Worm (Caenorhabditis elegans) whole organism, L1 larva: ENCODE data around the gene F29A7.8.

Experiments used
- ceh-82 ChIP-seq, 3 experiments: fragments of 150-350 bp in 1 of 3; sonication (generic microtip) in 2 of 3; optimal IDR thresholded peaks; 2 replicates each; lab custom pipeline; 2014 to 2017; ENCODE audit warnings: missing biosample characterization in 3 of 3, missing genetic modification characterization in 3 of 3
- ets-5 ChIP-seq: fragments of 200-800 bp; sonication (Bioruptor generic); IDR thresholded peaks from 2 replicates; pipeline ENCODE4 v1.3.6; 2022; ENCODE audit warnings: missing genetic modification characterization, missing compliant biosample characterization
- fkh-10 ChIP-seq: sonication (generic microtip); optimal IDR thresholded peaks from 2 replicates; lab custom pipeline; 2017; ENCODE audit warnings: missing biosample characterization, missing genetic modification reagents, missing genetic modification characterization
- lin-13 ChIP-seq: fragments of 150-350 bp; optimal IDR thresholded peaks from 2 replicates; lab custom pipeline; 2014; ENCODE audit warnings: missing biosample characterization, missing genetic modification reagents, missing genetic modification characterization
- lsy-2 ChIP-seq, 2 experiments: fragments of 150-350 bp; optimal IDR thresholded peaks; 2 replicates each; lab custom pipeline; 2014; ENCODE audit warnings: missing biosample characterization in 2 of 2, missing genetic modification characterization in 2 of 2
- nhr-19 ChIP-seq: fragments of 200-800 bp; sonication (Bioruptor generic); conservative IDR thresholded peaks from 2 replicates; pipeline ENCODE4 v1.3.6; 2022; ENCODE audit warnings: missing genetic modification characterization, missing compliant biosample characterization
- pqm-1 ChIP-seq: sonication (generic microtip); optimal IDR thresholded peaks from 3 replicates; lab custom pipeline; 2017; ENCODE audit warnings: missing biosample characterization, missing genetic modification characterization
- swsn-7 ChIP-seq: sonication (generic microtip); optimal IDR thresholded peaks from 2 replicates; lab custom pipeline; 2016; ENCODE audit warnings: missing genetic modification characterization, missing compliant biosample characterization
- ztf-11 ChIP-seq, 2 experiments: sonication (generic microtip); optimal IDR thresholded peaks; 2 replicates each; lab custom pipeline; 2016 to 2017; ENCODE audit warnings: missing genetic modification characterization in 2 of 2, missing biosample characterization in 1 of 2, missing compliant biosample characterization in 1 of 2

DNA sequence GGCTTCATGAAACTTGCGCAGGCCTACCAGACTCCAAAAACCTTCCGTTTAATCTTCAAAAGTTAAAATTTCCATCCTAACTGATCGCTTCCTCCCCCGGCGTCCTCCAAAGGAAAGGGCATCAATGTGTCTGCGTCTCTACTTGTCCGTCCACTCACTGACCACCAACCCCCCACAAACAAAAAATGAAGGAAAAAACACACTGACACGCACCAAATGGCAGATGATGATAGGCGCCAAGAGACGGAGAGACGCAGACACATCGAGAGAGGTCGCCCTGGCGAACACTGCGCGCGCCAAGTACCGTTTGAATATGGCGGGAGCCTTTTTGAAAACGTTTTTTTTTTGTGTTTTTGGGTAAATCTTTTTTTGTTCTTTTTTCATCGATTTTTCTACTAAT is 23.1 kb downstream of the F29A7.8 start:
- TF ChIP-seq ets-5 (GFP tag; lab: Robert Waterston, UW) = no peak
- TF ChIP-seq swsn-7 = peak; percentile 7
- TF ChIP-seq lsy-2 (tag; optimal IDR thresholded peaks at IDR 0.05; lab: Kevin White, UChicago) = peak in 1 of 2 experiments; percentile 38
- TF ChIP-seq fkh-10 (GFP tag; lab: Kevin White, UChicago) = no peak
- TF ChIP-seq ceh-82 (tag; optimal IDR thresholded peaks at IDR 0.05; lab: Kevin White, UChicago) = peak in 1 of 3 experiments; percentile 61
- no peak for TF ChIP-seq ztf-11 (tag; optimal IDR thresholded peaks at IDR 0.05; lab: Kevin White, UChicago)
- TF ChIP-seq lin-13 = no peak
- TF ChIP-seq pqm-1 (tag; lab: Kevin White, UChicago) = no peak
- no peak for TF ChIP-seq nhr-19 (GFP tag; lab: Robert Waterston, UW)
